Worm (Caenorhabditis elegans) whole organism, L1 larva: ENCODE measurements around the gene F53C3.6.
A peak's percentile ranks its signal among the peaks of the same experiment; 100 is the strongest.

Experiments used
- aha-1 ChIP-seq: fragments of 150-350 bp; optimal IDR thresholded peaks from 2 replicates; lab custom pipeline; 2014; ENCODE audit warnings: missing biosample characterization, missing genetic modification characterization
- alr-1 ChIP-seq: fragments of 200-800 bp; sonication (Bioruptor generic); optimal IDR thresholded peaks from 2 replicates; lab custom pipeline; 2018; ENCODE audit warnings: borderline replicate concordance, mild to moderate bottlenecking, missing genetic modification characterization, missing compliant biosample characterization
- aly-2 ChIP-seq: fragments of 150-350 bp; optimal IDR thresholded peaks from 2 replicates; lab custom pipeline; 2014; ENCODE audit warnings: missing biosample characterization, missing genetic modification characterization
- blmp-1 ChIP-seq: fragments of 150-350 bp; optimal IDR thresholded peaks from 2 replicates; lab custom pipeline; 2014; ENCODE audit warnings: missing biosample characterization, missing genetic modification characterization
- ceh-8 ChIP-seq: fragments of 200-800 bp; sonication (Bioruptor generic); optimal IDR thresholded peaks from 2 replicates; lab custom pipeline; 2018; ENCODE audit warnings: mild to moderate bottlenecking, missing genetic modification characterization, moderate library complexity, missing compliant biosample characterization
- ceh-82 ChIP-seq, 3 experiments: fragments of 150-350 bp in 1 of 3; sonication (generic microtip) in 2 of 3; optimal IDR thresholded peaks; 2 replicates each; lab custom pipeline; 2014 to 2017; ENCODE audit warnings: missing biosample characterization in 3 of 3, missing genetic modification characterization in 3 of 3
- ceh-88 ChIP-seq: fragments of 200-800 bp; sonication (Bioruptor generic); IDR thresholded peaks from 2 replicates; pipeline ENCODE4 v1.3.6; 2022; ENCODE audit warnings: missing genetic modification characterization, missing compliant biosample characterization
- ceh-90 ChIP-seq: sonication (generic microtip); optimal IDR thresholded peaks from 2 replicates; lab custom pipeline; 2016; ENCODE audit warnings: missing genetic modification characterization, missing compliant biosample characterization
- ces-1 ChIP-seq: fragments of 150-350 bp; optimal IDR thresholded peaks from 2 replicates; lab custom pipeline; 2014; ENCODE audit warnings: missing biosample characterization, missing genetic modification reagents, missing genetic modification characterization
- dpl-1 ChIP-seq, 3 experiments: fragments of 150-350 bp in 2 of 3; sonication (generic microtip) in 1 of 3; optimal IDR thresholded peaks; 2 replicates each; lab custom pipeline; 2014 to 2017; ENCODE audit warnings: missing biosample characterization in 3 of 3, missing genetic modification characterization in 3 of 3, missing genetic modification reagents in 3 of 3
- efl-1 ChIP-seq, 4 experiments: fragments of 150-350 bp; optimal IDR thresholded peaks in 3 of 4; peaks in 1 of 4; 1 replicate in 1 of 4; 2 replicates in 3 of 4; lab custom pipeline; 2014; ENCODE audit warnings: missing biosample characterization in 2 of 4, missing genetic modification characterization in 2 of 4, missing genetic modification reagents in 2 of 4
- egl-13 ChIP-seq: sonication (generic microtip); optimal IDR thresholded peaks from 2 replicates; lab custom pipeline; 2016; ENCODE audit warnings: missing genotype, missing genetic modification reagents, missing genetic modification characterization, missing compliant biosample characterization
- egl-27 ChIP-seq, 2 experiments: fragments of 150-350 bp in 1 of 2; sonication (generic microtip); optimal IDR thresholded peaks; 3 replicates each; lab custom pipeline; 2017 to 2018; ENCODE audit warnings: missing biosample characterization in 2 of 2, missing genetic modification characterization in 2 of 2, missing genetic modification reagents in 2 of 2
- elt-2 ChIP-seq: sonication (generic microtip); optimal IDR thresholded peaks from 2 replicates; lab custom pipeline; 2016; ENCODE audit warnings: missing genetic modification characterization, mild to moderate bottlenecking, inconsistent platforms, missing compliant biosample characterization, missing genetic modification reagents
- elt-3 ChIP-seq, 6 experiments: fragments of 150-350 bp in 1 of 6; sonication (generic microtip); optimal IDR thresholded peaks; 2 replicates each; lab custom pipeline; 2017 to 2018; ENCODE audit warnings: missing biosample characterization in 6 of 6, missing genetic modification characterization in 6 of 6, inconsistent platforms in 1 of 6
- ets-5 ChIP-seq: fragments of 200-800 bp; sonication (Bioruptor generic); IDR thresholded peaks from 2 replicates; pipeline ENCODE4 v1.3.6; 2022; ENCODE audit warnings: missing genetic modification characterization, missing compliant biosample characterization
- fos-1 ChIP-seq: fragments of 150-350 bp; optimal IDR thresholded peaks from 2 replicates; lab custom pipeline; 2014; ENCODE audit warnings: missing biosample characterization, missing genetic modification characterization
- grh-1 ChIP-seq: fragments of 200-800 bp; sonication (Bioruptor generic); IDR thresholded peaks from 2 replicates; pipeline ENCODE4 v1.3.6; 2022; ENCODE audit warnings: missing genetic modification reagents, missing genetic modification characterization, missing compliant biosample characterization
- hlh-17 ChIP-seq: fragments of 200-800 bp; sonication (Bioruptor generic); optimal IDR thresholded peaks from 2 replicates; lab custom pipeline; 2018; ENCODE audit warnings: missing genetic modification characterization, mild to moderate bottlenecking, missing compliant biosample characterization, moderate library complexity, borderline replicate concordance
- hpl-2 ChIP-seq: fragments of 150-350 bp; optimal IDR thresholded peaks from 2 replicates; lab custom pipeline; 2014; ENCODE audit warnings: missing biosample characterization, missing genetic modification reagents, missing genetic modification characterization
- isw-1 ChIP-seq: fragments of 200-800 bp; sonication (Bioruptor generic); IDR thresholded peaks from 2 replicates; pipeline ENCODE4 v1.3.6; 2022; ENCODE audit warnings: missing genetic modification characterization, missing compliant biosample characterization
- jun-1 ChIP-seq: fragments of 150-350 bp; optimal IDR thresholded peaks from 2 replicates; lab custom pipeline; 2014; ENCODE audit warnings: missing biosample characterization, missing genetic modification reagents, missing genetic modification characterization
- lin-14 ChIP-seq: fragments of 200-800 bp; sonication (Bioruptor generic); optimal IDR thresholded peaks from 2 replicates; lab custom pipeline; 2018; ENCODE audit warnings: mild to moderate bottlenecking, missing genetic modification characterization, moderate library complexity, missing compliant biosample characterization
- lin-15B ChIP-seq: fragments of 150-350 bp; sonication (generic microtip); optimal IDR thresholded peaks from 3 replicates; lab custom pipeline; 2014; ENCODE audit warnings: missing biosample characterization, missing genetic modification characterization
- lin-35 ChIP-seq, 2 experiments: fragments of 150-350 bp; optimal IDR thresholded peaks; 2 replicates each; lab custom pipeline; 2014; ENCODE audit warnings: missing biosample characterization in 2 of 2, missing genetic modification characterization in 2 of 2, missing genetic modification reagents in 2 of 2
- nhr-19 ChIP-seq: fragments of 200-800 bp; sonication (Bioruptor generic); conservative IDR thresholded peaks from 2 replicates; pipeline ENCODE4 v1.3.6; 2022; ENCODE audit warnings: missing genetic modification characterization, missing compliant biosample characterization
- nhr-237 ChIP-seq: fragments of 150-350 bp; optimal IDR thresholded peaks from 2 replicates; lab custom pipeline; 2014; ENCODE audit warnings: missing biosample characterization, missing genetic modification characterization
- nhr-28 ChIP-seq: fragments of 150-350 bp; optimal IDR thresholded peaks from 2 replicates; lab custom pipeline; 2014; ENCODE audit warnings: missing biosample characterization, missing genetic modification characterization
- nhr-77 ChIP-seq: fragments of 150-350 bp; optimal IDR thresholded peaks from 2 replicates; lab custom pipeline; 2014; ENCODE audit warnings: missing biosample characterization, missing genetic modification characterization
- nhr-85 ChIP-seq: sonication (generic microtip); peaks from one replicate; lab custom pipeline; 2016; ENCODE audit warnings: missing genetic modification characterization, inconsistent platforms, missing compliant biosample characterization
- pag-3 ChIP-seq: sonication (generic microtip); optimal IDR thresholded peaks from 2 replicates; lab custom pipeline; 2017; ENCODE audit warnings: missing genetic modification characterization, mild to moderate bottlenecking, missing compliant biosample characterization, antibody characterized with exemption, borderline replicate concordance; ENCODE audit not compliant: insufficient read depth
- rnt-1 ChIP-seq: sonication (generic microtip); optimal IDR thresholded peaks from 2 replicates; lab custom pipeline; 2016; ENCODE audit warnings: mild to moderate bottlenecking, missing genetic modification characterization, moderate library complexity, missing compliant biosample characterization
- snpc-4 ChIP-seq: fragments of 150-350 bp; optimal IDR thresholded peaks from 2 replicates; lab custom pipeline; 2014; ENCODE audit warnings: missing biosample characterization, missing genetic modification characterization
- snu-23 ChIP-seq: sonication (generic microtip); optimal IDR thresholded peaks from 2 replicates; lab custom pipeline; 2016; ENCODE audit warnings: missing genetic modification characterization, missing compliant biosample characterization
- sptf-1 ChIP-seq: fragments of 150-350 bp; optimal IDR thresholded peaks from 2 replicates; lab custom pipeline; 2014; ENCODE audit warnings: missing biosample characterization, missing genetic modification characterization
- tbx-2 ChIP-seq: sonication (generic microtip); optimal IDR thresholded peaks from 2 replicates; lab custom pipeline; 2016; ENCODE audit warnings: missing genetic modification characterization, missing compliant biosample characterization
- unc-130 ChIP-seq: fragments of 150-350 bp; optimal IDR thresholded peaks from 2 replicates; lab custom pipeline; 2017; ENCODE audit warnings: missing biosample characterization, missing genetic modification characterization, inconsistent platforms
- unc-30 ChIP-seq: sonication (generic microtip); optimal IDR thresholded peaks from 2 replicates; lab custom pipeline; 2017; ENCODE audit warnings: missing biosample characterization, missing genetic modification characterization
- xbp-1 ChIP-seq: sonication (generic microtip); optimal IDR thresholded peaks from 2 replicates; lab custom pipeline; 2016; ENCODE audit warnings: missing genetic modification characterization, missing compliant biosample characterization
- zag-1 ChIP-seq: fragments of 150-350 bp; optimal IDR thresholded peaks from 2 replicates; lab custom pipeline; 2014; ENCODE audit warnings: missing biosample characterization, missing genetic modification characterization
- ztf-11 ChIP-seq, 2 experiments: sonication (generic microtip); optimal IDR thresholded peaks; 2 replicates each; lab custom pipeline; 2016 to 2017; ENCODE audit warnings: missing genetic modification characterization in 2 of 2, missing biosample characterization in 1 of 2, missing compliant biosample characterization in 1 of 2
- ztf-4 ChIP-seq: fragments of 150-350 bp; optimal IDR thresholded peaks from 2 replicates; lab custom pipeline; 2014; ENCODE audit warnings: missing biosample characterization, missing genetic modification characterization

F53C3.6 gene

DNA sequence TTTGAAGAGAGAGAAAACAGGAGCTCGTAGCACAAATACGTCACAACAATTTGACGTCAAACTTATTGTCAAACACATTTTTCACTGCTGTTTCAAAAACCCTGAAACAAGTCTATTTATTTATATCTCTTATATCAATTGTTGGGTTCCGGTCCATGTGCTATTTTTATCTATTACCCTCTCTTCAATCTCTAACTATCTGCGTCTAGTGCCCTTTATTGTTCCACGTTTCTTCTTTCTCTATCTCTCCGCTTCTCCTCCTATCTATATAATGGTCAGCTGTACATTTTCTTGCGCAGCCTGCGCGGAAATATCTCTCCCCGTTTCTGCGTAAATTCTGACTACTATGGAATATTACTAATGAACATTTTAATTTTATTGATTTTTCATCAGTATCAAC, 1.0 kb upstream of the F53C3.6 start (continued):
- TF ChIP-seq sptf-1 (tag; lab: Kevin White, UChicago) = no peak
- TF ChIP-seq egl-13 (tag; lab: Kevin White, UChicago) = peak; percentile 47
- TF ChIP-seq nhr-237 (tag; lab: Kevin White, UChicago) = no peak
- no peak for TF ChIP-seq ztf-11 (tag; optimal IDR thresholded peaks at IDR 0.05; lab: Kevin White, UChicago)
- peak; percentile 47 for TF ChIP-seq xbp-1 (tag; lab: Kevin White, UChicago)
- no peak for TF ChIP-seq ets-5
- no peak for TF ChIP-seq pag-3 (tag; lab: Kevin White, UChicago)
- TF ChIP-seq unc-30 (tag; lab: Kevin White, UChicago) = no peak
- TF ChIP-seq nhr-19 (GFP tag; lab: Robert Waterston, UW) = peak; percentile 56
- peak; percentile 19; the same call in 1 of the 2 replicates for TF ChIP-seq isw-1
- TF ChIP-seq lin-15B (tag; lab: Kevin White, UChicago) = no peak
- peak in 1 of 3 experiments; percentile 15 for TF ChIP-seq ceh-82 (tag; optimal IDR thresholded peaks at IDR 0.05; lab: Kevin White, UChicago)
- peak; percentile 56 to 62 for TF ChIP-seq efl-1 (optimal IDR thresholded peaks at IDR 0.05; lab: Kevin White, UChicago)
- peak; percentile 32 to 49 for TF ChIP-seq efl-1 (GFP tag; optimal IDR thresholded peaks at IDR 0.05 in 1 of 2; lab: Kevin White, UChicago)
- no peak for TF ChIP-seq nhr-77
- peak; percentile 88 for TF ChIP-seq lin-14
- peak; percentile 27 for TF ChIP-seq jun-1 (tag; lab: Kevin White, UChicago)
- TF ChIP-seq ceh-90 (tag; lab: Kevin White, UChicago) = no peak
- peak; percentile 17 for TF ChIP-seq fos-1
- TF ChIP-seq aha-1 = no peak
- TF ChIP-seq blmp-1 (tag; lab: Kevin White, UChicago) = peak; percentile 45
- no peak for TF ChIP-seq alr-1 (tag; lab: Kevin White, UChicago)
- no peak for TF ChIP-seq ceh-8
- peak; percentile 24 to 56 for TF ChIP-seq lin-35 (GFP tag; optimal IDR thresholded peaks at IDR 0.05; lab: Kevin White, UChicago)
- TF ChIP-seq tbx-2 (tag; lab: Kevin White, UChicago) = peak; percentile 55
- TF ChIP-seq elt-2 (tag; lab: Kevin White, UChicago) = peak; percentile 5
- TF ChIP-seq ces-1 (GFP tag; lab: Kevin White, UChicago) = no peak
- peak; percentile 54 for TF ChIP-seq rnt-1 (tag; lab: Kevin White, UChicago)
- TF ChIP-seq aly-2 (tag; lab: Kevin White, UChicago) = no peak
- peak; percentile 78 for TF ChIP-seq nhr-85 (tag; lab: Kevin White, UChicago)
- peak in 2 of 6 experiments; percentile 39 to 59 for TF ChIP-seq elt-3 (tag; optimal IDR thresholded peaks at IDR 0.05; lab: Kevin White, UChicago)
- TF ChIP-seq ztf-4 (tag; lab: Kevin White, UChicago) = no peak
- peak; percentile 33 for TF ChIP-seq snpc-4 (tag; lab: Kevin White, UChicago)
- TF ChIP-seq hpl-2 (GFP tag; lab: Kevin White, UChicago) = no peak
- TF ChIP-seq nhr-28 (tag; lab: Kevin White, UChicago) = no peak
- no peak for TF ChIP-seq zag-1 (tag; lab: Kevin White, UChicago)
- TF ChIP-seq grh-1 (GFP tag; lab: Robert Waterston, UW) = 0 out of 2 replicates have a peak, but pooled peaks have one; percentile 26
- TF ChIP-seq hlh-17 (GFP tag; lab: Kevin White, UChicago) = no peak
- TF ChIP-seq egl-27 (tag; optimal IDR thresholded peaks at IDR 0.05; lab: Kevin White, UChicago) = no peak
- TF ChIP-seq ceh-88 (GFP tag; lab: Robert Waterston, UW) = no peak
- peak; percentile 68 for TF ChIP-seq snu-23 (GFP tag; lab: Kevin White, UChicago)
- peak; percentile 24 to 43 (median 31) for TF ChIP-seq dpl-1 (GFP tag; optimal IDR thresholded peaks at IDR 0.05; lab: Kevin White, UChicago)
- TF ChIP-seq, all 84 proteins: peak for 35

ce11 chrII:3901108-3901507, 3.2 kb downstream of the F53C3.6 start, which contains the start of gene F53C3.4:
Gene F53C3.4, plus strand, starts transcription at chrII:3901408.
- TF ChIP-seq unc-130 (tag; lab: Kevin White, UChicago) = no peak
- TF ChIP-seq dpl-1 (GFP tag; optimal IDR thresholded peaks at IDR 0.05; lab: Kevin White, UChicago) = no peak
